Fruit fly (Drosophila melanogaster) whole organism, embryonic: ENCODE measurements around the gene CG16964.

ENCODE experiments used
- CG10321 ChIP-seq: fragments of 200-800 bp; sonication (Bioruptor generic); IDR thresholded peaks from 2 replicates; pipeline ENCODE4 v1.3.6; 2022; ENCODE audit warnings: missing biosample characterization, missing genetic modification characterization
- CG11456 ChIP-seq: fragments of 200-800 bp; sonication (Bioruptor generic); IDR thresholded peaks from 3 replicates; pipeline ENCODE4 v1.3.6; 2022; ENCODE audit warnings: missing biosample characterization, missing genetic modification characterization
- CG11504 ChIP-seq: fragments of 200-800 bp; sonication (Bioruptor generic); optimal IDR thresholded peaks from 3 replicates; lab custom pipeline; 2019; ENCODE audit warnings: missing biosample characterization, mild to moderate bottlenecking, missing genetic modification characterization, moderate library complexity
- CG12744 ChIP-seq: fragments of 200-800 bp; sonication (Bioruptor generic); optimal IDR thresholded peaks from 2 replicates; lab custom pipeline; 2016; ENCODE audit warnings: missing biosample characterization, missing genetic modification characterization
- CG13424 ChIP-seq: fragments of 200-800 bp; sonication (Bioruptor generic); optimal IDR thresholded peaks from 2 replicates; lab custom pipeline; 2019; ENCODE audit warnings: missing biosample characterization, mild to moderate bottlenecking, missing genetic modification characterization, moderate library complexity
- CG13624 ChIP-seq: fragments of 200-800 bp; sonication (Bioruptor generic); optimal IDR thresholded peaks from 2 replicates; lab custom pipeline; 2016; ENCODE audit warnings: missing biosample characterization, missing genetic modification characterization
- CG13894 ChIP-seq: fragments of 200-800 bp; sonication (Bioruptor generic); optimal IDR thresholded peaks from 3 replicates; lab custom pipeline; 2018; ENCODE audit warnings: missing biosample characterization, mild to moderate bottlenecking, missing genetic modification characterization, moderate library complexity
- CG14441 ChIP-seq: fragments of 200-800 bp; sonication (Bioruptor generic); IDR thresholded peaks from 2 replicates; pipeline ENCODE4 v1.3.6; 2022; ENCODE audit warnings: missing biosample characterization, missing genetic modification characterization
- CG1647 ChIP-seq: fragments of 200-800 bp; sonication (Bioruptor generic); optimal IDR thresholded peaks from 3 replicates; lab custom pipeline; 2016; ENCODE audit warnings: missing biosample characterization, missing genetic modification characterization
- CG18262 ChIP-seq: fragments of 200-800 bp; optimal IDR thresholded peaks from 3 replicates; lab custom pipeline; 2019; ENCODE audit warnings: missing biosample characterization, mild to moderate bottlenecking, missing genetic modification characterization, moderate library complexity
- CG18476 ChIP-seq: fragments of 200-800 bp; sonication (Bioruptor generic); optimal IDR thresholded peaks from 2 replicates; lab custom pipeline; 2016; ENCODE audit warnings: missing biosample characterization, mild to moderate bottlenecking, missing genetic modification characterization
- CG18599 ChIP-seq: fragments of 200-800 bp; sonication (Bioruptor generic); optimal IDR thresholded peaks from 3 replicates; lab custom pipeline; 2017; ENCODE audit warnings: missing biosample characterization, missing genetic modification characterization, mild to moderate bottlenecking, moderate library complexity, missing genetic modification reagents
- CG18764 ChIP-seq: fragments of 200-800 bp; sonication (Bioruptor generic); optimal IDR thresholded peaks from 3 replicates; lab custom pipeline; 2016; ENCODE audit warnings: missing biosample characterization, missing genetic modification characterization
- CG32767 ChIP-seq: fragments of 200-800 bp; sonication (Bioruptor generic); IDR thresholded peaks from 2 replicates; pipeline ENCODE4 v1.3.6; 2022; ENCODE audit warnings: missing biosample characterization, missing genetic modification characterization
- CG3838 ChIP-seq: fragments of 200-800 bp; sonication (Bioruptor generic); optimal IDR thresholded peaks from 3 replicates; lab custom pipeline; 2016; ENCODE audit warnings: missing biosample characterization, missing genetic modification characterization
- CG4328 ChIP-seq: fragments of 200-800 bp; sonication (Bioruptor generic); optimal IDR thresholded peaks from 3 replicates; lab custom pipeline; 2017; ENCODE audit warnings: missing biosample characterization, missing genetic modification reagents, missing genetic modification characterization
- CG5180 ChIP-seq: fragments of 200-800 bp; sonication (Bioruptor generic); optimal IDR thresholded peaks from 3 replicates; lab custom pipeline; 2017; ENCODE audit warnings: missing biosample characterization, missing genetic modification characterization, mild to moderate bottlenecking, moderate library complexity, missing genetic modification reagents
- CG5953 ChIP-seq: fragments of 200-800 bp; sonication (Bioruptor generic); IDR thresholded peaks from 2 replicates; pipeline ENCODE4 v1.3.6; 2022; ENCODE audit warnings: missing biosample characterization, missing genetic modification characterization
- CG6175 ChIP-seq: fragments of 200-800 bp; sonication (Bioruptor generic); IDR thresholded peaks from 3 replicates; pipeline ENCODE4 v1.3.6; 2022; ENCODE audit warnings: missing biosample characterization, missing genetic modification characterization
- CG6791 ChIP-seq: fragments of 200-800 bp; sonication (Bioruptor generic); IDR thresholded peaks from 3 replicates; pipeline ENCODE4 v1.3.6; 2022; ENCODE audit warnings: missing biosample characterization, missing genetic modification characterization; ENCODE audit not compliant: partially characterized antibody
- CG8388 ChIP-seq: fragments of 200-800 bp; sonication (Bioruptor generic); optimal IDR thresholded peaks from 2 replicates; lab custom pipeline; 2019; ENCODE audit warnings: missing biosample characterization, mild to moderate bottlenecking, missing genetic modification characterization, moderate library complexity
- CTCF ChIP-seq: fragments of 200-800 bp; sonication (Bioruptor generic); optimal IDR thresholded peaks from 2 replicates; lab custom pipeline; 2017; ENCODE audit warnings: missing biosample characterization, mild to moderate bottlenecking, missing genetic modification characterization, moderate library complexity
- HLH4C ChIP-seq: fragments of 200-800 bp; sonication (Bioruptor generic); IDR thresholded peaks from 3 replicates; pipeline ENCODE4 v1.3.6; 2022; ENCODE audit warnings: missing biosample characterization, missing genetic modification characterization; ENCODE audit not compliant: partially characterized antibody
- Hmr ChIP-seq: fragments of 200-800 bp; sonication (Bioruptor generic); optimal IDR thresholded peaks from 3 replicates; lab custom pipeline; 2017; ENCODE audit warnings: mild to moderate bottlenecking, missing biosample characterization, missing genetic modification reagents, missing genetic modification characterization
- Hmx ChIP-seq: fragments of 200-800 bp; sonication (Bioruptor generic); optimal IDR thresholded peaks from 2 replicates; lab custom pipeline; 2016; ENCODE audit warnings: missing biosample characterization, missing genetic modification characterization
- Hr39 ChIP-seq: fragments of >200 bp; optimal IDR thresholded peaks from 2 replicates; lab custom pipeline; 2017
- Mad ChIP-seq: fragments of 200-800 bp; sonication (Bioruptor generic); optimal IDR thresholded peaks from 2 replicates; lab custom pipeline; 2016; ENCODE audit warnings: missing biosample characterization, missing genetic modification characterization
- Opbp ChIP-seq: fragments of 200-800 bp; sonication (Bioruptor generic); IDR thresholded peaks from 3 replicates; pipeline ENCODE4 v1.3.6; 2022; ENCODE audit warnings: missing biosample characterization, missing genetic modification characterization; ENCODE audit not compliant: partially characterized antibody
- PHDP ChIP-seq: fragments of 200-800 bp; sonication (Bioruptor generic); optimal IDR thresholded peaks from 3 replicates; lab custom pipeline; 2018; ENCODE audit warnings: missing biosample characterization, mild to moderate bottlenecking, missing genetic modification characterization, moderate library complexity
- Pdp1 ChIP-seq, 2 experiments: fragments of 200-800 bp; sonication (Bioruptor generic); optimal IDR thresholded peaks; 3 replicates each; lab custom pipeline; 2016; ENCODE audit warnings: missing biosample characterization in 2 of 2, missing genetic modification characterization in 2 of 2, mild to moderate bottlenecking in 1 of 2, moderate library complexity in 1 of 2
- Ravus ChIP-seq: fragments of 200-800 bp; sonication (Bioruptor generic); IDR thresholded peaks from 2 replicates; pipeline ENCODE4 v1.3.6; 2022; ENCODE audit warnings: missing biosample characterization, missing genetic modification characterization
- abd-A ChIP-seq: fragments of 200-800 bp; sonication (Bioruptor generic); optimal IDR thresholded peaks from 3 replicates; lab custom pipeline; 2019; ENCODE audit warnings: missing biosample characterization, mild to moderate bottlenecking, missing genetic modification characterization, moderate library complexity
- ase ChIP-seq: fragments of 200-800 bp; sonication (Bioruptor generic); IDR thresholded peaks from 3 replicates; pipeline ENCODE4 v1.3.6; 2022; ENCODE audit warnings: missing biosample characterization, missing genetic modification characterization
- cg ChIP-seq: fragments of 200-800 bp; sonication (Bioruptor generic); optimal IDR thresholded peaks from 3 replicates; lab custom pipeline; 2019; ENCODE audit warnings: missing biosample characterization, mild to moderate bottlenecking, missing genetic modification characterization, moderate library complexity
- chn ChIP-seq: fragments of 200-800 bp; sonication (Bioruptor generic); optimal IDR thresholded peaks from 2 replicates; lab custom pipeline; 2016; ENCODE audit warnings: missing biosample characterization, missing genetic modification characterization
- ci ChIP-seq: fragments of 200-800 bp; sonication (Bioruptor generic); IDR thresholded peaks from 3 replicates; pipeline ENCODE4 v1.3.6; 2022; ENCODE audit warnings: missing biosample characterization, missing genetic modification characterization
- dysf ChIP-seq: fragments of 200-800 bp; sonication (Bioruptor generic); IDR thresholded peaks from 3 replicates; pipeline ENCODE4 v1.3.6; 2022; ENCODE audit warnings: missing biosample characterization, missing genetic modification characterization
- ems ChIP-seq: fragments of 200-800 bp; sonication (Bioruptor generic); optimal IDR thresholded peaks from 3 replicates; lab custom pipeline; 2016; ENCODE audit warnings: missing biosample characterization, missing genetic modification characterization
- fd3F ChIP-seq: fragments of 200-800 bp; sonication (Bioruptor generic); optimal IDR thresholded peaks from 2 replicates; lab custom pipeline; 2018; ENCODE audit warnings: missing biosample characterization, mild to moderate bottlenecking, missing genetic modification characterization, moderate library complexity
- ken ChIP-seq: fragments of 200-800 bp; sonication (Bioruptor generic); IDR thresholded peaks from 3 replicates; pipeline ENCODE4 v1.3.6; 2022; ENCODE audit warnings: missing biosample characterization, missing genetic modification characterization
- knrl ChIP-seq: fragments of 200-800 bp; sonication (Bioruptor generic); IDR thresholded peaks from 3 replicates; pipeline ENCODE4 v1.3.6; 2022; ENCODE audit warnings: missing biosample characterization, missing genetic modification characterization; ENCODE audit not compliant: partially characterized antibody
- nau ChIP-seq: fragments of 200-800 bp; sonication (Bioruptor generic); optimal IDR thresholded peaks from 3 replicates; lab custom pipeline; 2017; ENCODE audit warnings: missing biosample characterization, mild to moderate bottlenecking, missing genetic modification characterization, missing genetic modification reagents
- nom ChIP-seq: fragments of 200-800 bp; sonication (Bioruptor generic); optimal IDR thresholded peaks from 2 replicates; lab custom pipeline; 2017; ENCODE audit warnings: missing biosample characterization, missing genetic modification characterization, mild to moderate bottlenecking, moderate library complexity, missing genetic modification reagents
- salm ChIP-seq: fragments of 200-800 bp; sonication (Bioruptor generic); optimal IDR thresholded peaks from 2 replicates; lab custom pipeline; 2018; ENCODE audit warnings: missing biosample characterization, mild to moderate bottlenecking, missing genetic modification characterization
- scrt ChIP-seq: fragments of 200-800 bp; sonication (Bioruptor generic); optimal IDR thresholded peaks from 2 replicates; lab custom pipeline; 2018; ENCODE audit warnings: missing biosample characterization, mild to moderate bottlenecking, missing genetic modification characterization, moderate library complexity
- sna ChIP-seq: fragments of 200-800 bp; sonication (Bioruptor generic); IDR thresholded peaks from 2 replicates; pipeline ENCODE4 v1.3.6; 2022; ENCODE audit warnings: missing biosample characterization, missing genetic modification characterization; ENCODE audit not compliant: partially characterized antibody
- ttk ChIP-seq: fragments of 200-800 bp; sonication (Bioruptor generic); IDR thresholded peaks from 2 replicates; pipeline ENCODE4 v2.1.2; 2022; ENCODE audit warnings: missing biosample characterization, missing genetic modification characterization
- unpg ChIP-seq: fragments of 200-800 bp; sonication (Bioruptor generic); optimal IDR thresholded peaks from 3 replicates; lab custom pipeline; 2018; ENCODE audit warnings: missing biosample characterization, mild to moderate bottlenecking, missing genetic modification characterization, moderate library complexity
- vfl ChIP-seq: fragments of 200-800 bp; sonication (Bioruptor generic); optimal IDR thresholded peaks from 2 replicates; lab custom pipeline; 2016; ENCODE audit warnings: missing biosample characterization, missing genetic modification characterization

Gene CG16964

dm6 chr2L:11970853-11971397, 23.2 kb downstream of the CG16964 start:
- TF ChIP-seq CG13624 (GFP tag; lab: Kevin White, UChicago) (peak; percentile 45), vfl (GFP tag; lab: Kevin White, UChicago) (no peak), Mad (GFP tag; lab: Kevin White, UChicago) (no peak), Pdp1 (GFP tag; optimal IDR thresholded peaks at IDR 0.05; lab: Kevin White, UChicago) (peak; percentile 24 to 28), knrl (GFP tag; lab: Robert Waterston, UW) (peak; percentile 43; the same call in 1 of the 3 replicates), Hmx (no peak), CTCF (GFP tag; lab: Kevin White, UChicago) (no peak), abd-A (tag; lab: Kevin White, UChicago) (peak; percentile 64), CG13424 (tag; lab: Kevin White, UChicago) (peak; percentile 0), CG5180 (GFP tag; lab: Kevin White, UChicago) (peak; percentile 97), CG18262 (tag; lab: Kevin White, UChicago) (no peak), sna (GFP tag; lab: Robert Waterston, UW) (0 out of 2 replicates have a peak, but pooled peaks have one; percentile 41), CG10321 (GFP tag; lab: Robert Waterston, UW) (peak; percentile 97), CG32767 (GFP tag; lab: Robert Waterston, UW) (no peak), Opbp (GFP tag; lab: Robert Waterston, UW) (0 out of 3 replicates have a peak, but pooled peaks have one; percentile 30), CG18764 (GFP tag; lab: Kevin White, UChicago) (no peak), nau (no peak), chn (peak; percentile 17), CG8388 (GFP tag; lab: Kevin White, UChicago) (no peak), Ravus (GFP tag; lab: Robert Waterston, UW) (no peak), CG18476 (no peak), CG5953 (GFP tag; lab: Robert Waterston, UW) (0 out of 2 replicates have a peak, but pooled peaks have one; percentile 52), CG1647 (peak; percentile 58), CG18599 (GFP tag; lab: Kevin White, UChicago) (peak; percentile 40), CG14441 (GFP tag; lab: Robert Waterston, UW) (0 out of 2 replicates have a peak, but pooled peaks have one; percentile 39), ttk (no peak), fd3F (GFP tag; lab: Kevin White, UChicago) (no peak), CG12744 (GFP tag; lab: Kevin White, UChicago) (no peak), dysf (no peak), ems (no peak), salm (tag; lab: Kevin White, UChicago) (no peak), CG6791 (GFP tag; lab: Robert Waterston, UW) (no peak), scrt (no peak), PHDP (tag; lab: Kevin White, UChicago) (peak; percentile 33), HLH4C (GFP tag; lab: Robert Waterston, UW) (0 out of 3 replicates have a peak, but pooled peaks have one; percentile 39), ken (0 out of 3 replicates have a peak, but pooled peaks have one; percentile 11), CG13894 (tag; lab: Kevin White, UChicago) (peak; percentile 44), ase (GFP tag; lab: Robert Waterston, UW) (0 out of 3 replicates have a peak, but pooled peaks have one; percentile 40), CG6175 (0 out of 3 replicates have a peak, but pooled peaks have one; percentile 56), Hr39 (lab: Kevin White, UChicago) (no peak), ci (GFP tag; lab: Robert Waterston, UW) (peak; percentile 77; the same call in 2 of the 3 replicates), CG11456 (GFP tag; lab: Robert Waterston, UW) (0 out of 3 replicates have a peak, but pooled peaks have one; percentile 51), CG11504 (tag; lab: Kevin White, UChicago) (peak; percentile 16), CG4328 (GFP tag; lab: Kevin White, UChicago) (no peak), CG3838 (GFP tag; lab: Kevin White, UChicago) (no peak), Hmr (GFP tag; lab: Kevin White, UChicago) (peak; percentile 56), cg (GFP tag; lab: Kevin White, UChicago) (peak; percentile 8), nom (GFP tag; lab: Kevin White, UChicago) (peak; percentile 27), unpg (GFP tag; lab: Kevin White, UChicago) (peak; percentile 30)
